Worm (Caenorhabditis elegans) whole organism, mixed stage, embryonic: ENCODE measurements around the gene D1014.2.

ENCODE experiments used
- blmp-1 ChIP-seq: fragments of 150-350 bp; optimal IDR thresholded peaks from 2 replicates; lab custom pipeline; 2014; ENCODE audit warnings: missing biosample characterization, missing genetic modification characterization
- ces-1 ChIP-seq: fragments of 150-350 bp; optimal IDR thresholded peaks from 2 replicates; lab custom pipeline; 2014; ENCODE audit warnings: missing biosample characterization, missing genetic modification reagents, missing genetic modification characterization
- elt-3 ChIP-seq: fragments of 150-350 bp; optimal IDR thresholded peaks from 2 replicates; lab custom pipeline; 2014; ENCODE audit warnings: missing biosample characterization, missing genetic modification characterization
- ham-2 ChIP-seq: fragments of 200-800 bp; sonication (Bioruptor generic); optimal IDR thresholded peaks from 2 replicates; lab custom pipeline; 2018; ENCODE audit warnings: mild to moderate bottlenecking, missing genetic modification characterization, missing compliant biosample characterization
- lin-13 ChIP-seq: fragments of 150-350 bp; optimal IDR thresholded peaks from 2 replicates; lab custom pipeline; 2014; ENCODE audit warnings: missing biosample characterization, missing genetic modification characterization
- mab-5 ChIP-seq: fragments of 150-350 bp; optimal IDR thresholded peaks from 2 replicates; lab custom pipeline; 2014; ENCODE audit warnings: missing biosample characterization, missing genetic modification characterization
- mep-1 ChIP-seq: fragments of 150-350 bp; optimal IDR thresholded peaks from 2 replicates; lab custom pipeline; 2017; ENCODE audit warnings: missing biosample characterization, missing genetic modification reagents, missing genetic modification characterization, inconsistent platforms
- nhr-76 ChIP-seq: sonication (generic microtip); optimal IDR thresholded peaks from 2 replicates; lab custom pipeline; 2017; ENCODE audit warnings: missing biosample characterization, missing genetic modification characterization
- pha-4 ChIP-seq: fragments of 150-350 bp; optimal IDR thresholded peaks from 2 replicates; lab custom pipeline; 2018; ENCODE audit warnings: missing biosample characterization, missing genetic modification reagents, missing genetic modification characterization
- snpc-4 ChIP-seq: fragments of 150-350 bp; optimal IDR thresholded peaks from 2 replicates; lab custom pipeline; 2014; ENCODE audit warnings: missing biosample characterization, missing genetic modification characterization
- unc-62 ChIP-seq: fragments of 150-350 bp; optimal IDR thresholded peaks from 2 replicates; lab custom pipeline; 2014; ENCODE audit warnings: missing biosample characterization, missing genetic modification reagents, missing genetic modification characterization
- ztf-11 ChIP-seq: fragments of 150-350 bp; optimal IDR thresholded peaks from 2 replicates; lab custom pipeline; 2014; ENCODE audit warnings: missing biosample characterization, missing genetic modification characterization

DNA sequence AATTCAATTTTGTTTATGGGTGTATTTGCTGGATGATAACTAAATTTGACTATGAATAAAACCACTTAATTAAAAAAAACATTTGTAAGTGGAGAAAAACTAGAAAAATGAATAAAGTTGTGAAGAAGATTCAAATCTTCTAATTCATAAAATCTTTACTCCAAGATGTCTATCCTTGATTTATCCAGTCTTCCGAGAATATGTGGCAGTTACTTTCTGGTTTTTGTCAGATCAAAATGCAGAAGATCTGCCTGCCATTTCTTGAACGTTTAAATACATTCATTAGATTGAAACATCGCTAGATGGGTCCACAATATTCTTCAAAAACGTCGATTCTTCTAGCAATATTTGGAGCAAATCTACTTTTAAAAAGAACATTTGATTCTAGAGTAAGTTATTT, 42.0 kb downstream of the D1014.2 start, which contains the start of gene F20D6.2:
- TF ChIP-seq nhr-76 (tag; lab: Kevin White, UChicago) (no peak), ztf-11 (tag; lab: Kevin White, UChicago) (no peak), lin-13 (tag; lab: Kevin White, UChicago) (no peak), unc-62 (GFP tag; lab: Kevin White, UChicago) (no peak), elt-3 (tag; lab: Kevin White, UChicago) (no peak), pha-4 (tag; lab: Kevin White, UChicago) (no peak), mab-5 (no peak), mep-1 (tag; lab: Kevin White, UChicago) (no peak), snpc-4 (tag; lab: Kevin White, UChicago) (no peak), ham-2 (GFP tag; lab: Kevin White, UChicago) (no peak), blmp-1 (tag; lab: Kevin White, UChicago) (no peak), ces-1 (no peak)
